Worm (Caenorhabditis elegans): Measurements from ENCODE around the gene F12A10.8.

F12A10.8 gene

ce11 chrII:5544145-5544515 is 43.3 kb upstream of the F12A10.8 start (continued):
- peak; percentile 85 for TF ChIP-seq nhr-21 (tag; optimal IDR thresholded peaks at IDR 0.05)
- peak in 1 of 2 experiments; percentile 73 for TF ChIP-seq lsy-2 (tag; optimal IDR thresholded peaks at IDR 0.05)
- TF ChIP-seq gmeb-1 (tag; optimal IDR thresholded peaks at IDR 0.05), result peak; percentile 66
- no peak for TF ChIP-seq unc-55 (GFP tag; optimal IDR thresholded peaks at IDR 0.05)

ce11 chrII:5543476-5544144 is 42.7 kb upstream of the F12A10.8 start:
- TF ChIP-seq alr-1 (tag; optimal IDR thresholded peaks at IDR 0.05) (no peak), elt-1 (tag; optimal IDR thresholded peaks at IDR 0.05) (no peak), fos-1 (tag; optimal IDR thresholded peaks at IDR 0.05) (peak; percentile 98), Y55F3AM.14 (GFP tag; optimal IDR thresholded peaks at IDR 0.05) (peak; percentile 95), nhr-25 (tag; optimal IDR thresholded peaks at IDR 0.05) (peak; percentile 97), nhr-11 (tag; optimal IDR thresholded peaks at IDR 0.05) (peak; percentile 81), gmeb-1 (tag; optimal IDR thresholded peaks at IDR 0.05) (peak; percentile 95), skn-1 (tag; optimal IDR thresholded peaks at IDR 0.05) (peak; percentile 92), elt-3 (tag; optimal IDR thresholded peaks at IDR 0.05) (no peak), R02D3.7 (tag; optimal IDR thresholded peaks at IDR 0.05) (peak; percentile 80), sma-3 (GFP tag; optimal IDR thresholded peaks at IDR 0.05) (peak; percentile 98), nhr-23 (tag; optimal IDR thresholded peaks at IDR 0.05) (no peak), nhr-77 (tag; optimal IDR thresholded peaks at IDR 0.05) (peak; percentile 65), unc-62 (GFP tag; optimal IDR thresholded peaks at IDR 0.05) (peak; percentile 86), lin-13 (GFP tag; optimal IDR thresholded peaks at IDR 0.05) (peak; percentile 98), nhr-237 (tag; optimal IDR thresholded peaks at IDR 0.05) (peak; percentile 88), unc-55 (GFP tag; optimal IDR thresholded peaks at IDR 0.05) (peak; percentile 99), ztf-1 (GFP tag; conservative IDR thresholded peaks at IDR 0.05) (no peak), unc-39 (tag; optimal IDR thresholded peaks at IDR 0.05) (peak; percentile 76), nhr-12 (tag; optimal IDR thresholded peaks at IDR 0.05) (peak; percentile 74), lin-11 (tag; optimal IDR thresholded peaks at IDR 0.05) (peak; percentile 98), dmd-4 (tag; optimal IDR thresholded peaks at IDR 0.05) (peak; percentile 71), peb-1 (tag; optimal IDR thresholded peaks at IDR 0.05) (peak; percentile 59), nhr-21 (tag; optimal IDR thresholded peaks at IDR 0.05) (peak; percentile 99), F13H6.1 (tag; optimal IDR thresholded peaks at IDR 0.05) (peak; percentile 98), crh-2 (tag; optimal IDR thresholded peaks at IDR 0.05) (peak; percentile 99), ceh-82 (tag; optimal IDR thresholded peaks at IDR 0.05) (peak; percentile 87), ztf-11 (tag; optimal IDR thresholded peaks at IDR 0.05) (peak; percentile 62), ama-1 (optimal IDR thresholded peaks at IDR 0.05) (peak; percentile 100), mab-5 (tag; optimal IDR thresholded peaks at IDR 0.05) (peak; percentile 96), ZK546.5 (tag; optimal IDR thresholded peaks at IDR 0.05) (peak; percentile 58), C34F6.9 (tag; optimal IDR thresholded peaks at IDR 0.05) (peak; percentile 99), egl-27 (tag; optimal IDR thresholded peaks at IDR 0.05) (peak; percentile 99), snpc-4 (tag; optimal IDR thresholded peaks at IDR 0.05) (peak; percentile 100), zag-1 (tag; optimal IDR thresholded peaks at IDR 0.05) (peak; percentile 98), blmp-1 (tag; optimal IDR thresholded peaks at IDR 0.05; ENCODE audit: insufficient read depth) (peak; percentile 90), aly-2 (tag; optimal IDR thresholded peaks at IDR 0.05) (peak; percentile 100), ceh-16 (tag; optimal IDR thresholded peaks at IDR 0.05) (peak; percentile 93), lin-39 (tag; optimal IDR thresholded peaks at IDR 0.05) (peak; percentile 91), ztf-4 (tag; optimal IDR thresholded peaks at IDR 0.05) (peak; percentile 99), mdl-1 (tag; optimal IDR thresholded peaks at IDR 0.05) (peak; percentile 88 to 92), sma-9 (GFP tag; optimal IDR thresholded peaks at IDR 0.05) (peak; percentile 99), sma-9 (tag; optimal IDR thresholded peaks at IDR 0.05) (peak; percentile 73), nhr-6 (tag; optimal IDR thresholded peaks at IDR 0.05) (peak; percentile 98), lsy-2 (tag; optimal IDR thresholded peaks at IDR 0.05) (peak; percentile 94 to 97), nhr-129 (tag; optimal IDR thresholded peaks at IDR 0.05) (peak; percentile 99), mbf-1 (tag; optimal IDR thresholded peaks at IDR 0.05) (peak; percentile 61), nhr-10 (tag; optimal IDR thresholded peaks at IDR 0.05) (peak; percentile 95), sem-4 (tag; optimal IDR thresholded peaks at IDR 0.05) (peak; percentile 98)
